Worm (Caenorhabditis elegans): Measurements from ENCODE around the gene F01D5.5.

The F01D5.5 gene

DNA sequence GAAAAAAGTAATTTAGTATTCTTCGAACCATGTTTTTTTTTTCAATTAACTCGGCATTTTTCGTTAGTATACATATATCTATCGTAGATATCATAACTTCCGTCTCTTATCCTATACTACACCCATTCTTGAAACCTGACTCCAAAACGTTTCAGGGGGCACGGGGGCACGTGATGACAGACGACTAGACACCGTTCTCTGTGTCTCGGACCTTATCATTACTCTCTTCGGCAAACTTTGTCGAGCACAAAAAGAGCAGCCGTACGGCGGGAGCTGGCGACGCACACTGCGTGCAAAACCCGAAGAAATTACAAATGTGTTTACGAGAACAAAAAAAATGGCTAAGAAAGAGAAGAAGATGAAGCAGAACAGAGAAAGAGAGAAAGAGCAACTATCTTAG lies 42.1 kb upstream of the F01D5.5 start (continued):
- TF ChIP-seq B0336.3 (GFP tag; IDR thresholded peaks at IDR 0.05) = peak; percentile 20; the same call in 1 of the 2 replicates
- TF ChIP-seq snpc-3.4 (tag; optimal IDR thresholded peaks at IDR 0.05) = no peak
- no peak for TF ChIP-seq snpc-1.1 (tag; optimal IDR thresholded peaks at IDR 0.05; ENCODE audit: insufficient read depth)
- peak; percentile 60 for TF ChIP-seq attf-5 (GFP tag; optimal IDR thresholded peaks at IDR 0.05)
- peak; percentile 54; the same call in 1 of the 2 replicates for TF ChIP-seq dox-1 (GFP tag; IDR thresholded peaks at IDR 0.05)
- TF ChIP-seq pbrm-1 (GFP tag; IDR thresholded peaks at IDR 0.05) = no peak
- TF ChIP-seq ceh-40 (GFP tag; IDR thresholded peaks at IDR 0.05) = no peak
- TF ChIP-seq zim-3 (tag; optimal IDR thresholded peaks at IDR 0.05) = no peak
- TF ChIP-seq Y79H2A.3 (GFP tag; conservative IDR thresholded peaks at IDR 0.05) = no peak
- TF ChIP-seq T26A5.8 (tag; optimal IDR thresholded peaks at IDR 0.05) = no peak
- no peak for TF ChIP-seq T07F8.4 (tag; optimal IDR thresholded peaks at IDR 0.05)
- TF ChIP-seq sptf-2 (GFP tag; optimal IDR thresholded peaks at IDR 0.05) = no peak
- TF ChIP-seq zfh-2 (GFP tag; conservative IDR thresholded peaks at IDR 0.05) = peak; percentile 59; the same call in 1 of the 2 replicates
- TF ChIP-seq B0035.1 (tag; optimal IDR thresholded peaks at IDR 0.05) = no peak
- TF ChIP-seq F49E8.2 (tag; optimal IDR thresholded peaks at IDR 0.05; ENCODE audit: insufficient read depth) = no peak
- no peak for TF ChIP-seq lin-26 (GFP tag; IDR thresholded peaks at IDR 0.05)
- no peak for TF ChIP-seq ztf-28 (GFP tag; IDR thresholded peaks at IDR 0.05)
- TF ChIP-seq ztf-26 (tag; optimal IDR thresholded peaks at IDR 0.05) = no peak
- no peak for TF ChIP-seq hrde-1 (tag; optimal IDR thresholded peaks at IDR 0.05; ENCODE audit: borderline replicate concordance)
- no peak for TF ChIP-seq cebp-2 (GFP tag; IDR thresholded peaks at IDR 0.05)
- TF ChIP-seq ztf-3 (GFP tag; optimal IDR thresholded peaks at IDR 0.05) = no peak
- TF ChIP-seq F23B12.7 (tag; optimal IDR thresholded peaks at IDR 0.05; ENCODE audit: insufficient read depth) = no peak
- TF ChIP-seq pha-4 (tag; optimal IDR thresholded peaks at IDR 0.05) = no peak
- TF ChIP-seq cebp-1 (GFP tag; IDR thresholded peaks at IDR 0.05) = no peak
- TF ChIP-seq cebp-1 (tag; optimal IDR thresholded peaks at IDR 0.05) = peak; percentile 72
- peak; percentile 46; the same call in 1 of the 2 replicates for TF ChIP-seq hmg-1.2 (GFP tag; IDR thresholded peaks at IDR 0.05)
- peak; percentile 92 for TF ChIP-seq nhr-80 (tag; optimal IDR thresholded peaks at IDR 0.05)
- no peak for TF ChIP-seq F10E7.11 (tag; optimal IDR thresholded peaks at IDR 0.05)
- no peak for TF ChIP-seq attf-3 (GFP tag; conservative IDR thresholded peaks at IDR 0.05)
- no peak for TF ChIP-seq F22D6.2 (tag; optimal IDR thresholded peaks at IDR 0.05)
- TF ChIP-seq let-526 (GFP tag; IDR thresholded peaks at IDR 0.05) = no peak
- TF ChIP-seq egl-44 (GFP tag; IDR thresholded peaks at IDR 0.05) = no peak
- no peak for TF ChIP-seq madf-3 (GFP tag; IDR thresholded peaks at IDR 0.05)
- TF ChIP-seq bed-1 (GFP tag; IDR thresholded peaks at IDR 0.05) = no peak
- no peak for TF ChIP-seq nfya-1 (tag; optimal IDR thresholded peaks at IDR 0.05; ENCODE audit: borderline replicate concordance, insufficient read depth)
- no peak for TF ChIP-seq tlf-1 (GFP tag; optimal IDR thresholded peaks at IDR 0.05)
- peak; percentile 58 for TF ChIP-seq lin-40 (tag; optimal IDR thresholded peaks at IDR 0.05)
- no peak for TF ChIP-seq efl-1 (GFP tag; optimal IDR thresholded peaks at IDR 0.05)
- TF ChIP-seq hlh-26 (GFP tag; conservative IDR thresholded peaks at IDR 0.05) = no peak
- TF ChIP-seq egl-18 (GFP tag; IDR thresholded peaks at IDR 0.05) = no peak
- no peak for TF ChIP-seq aptf-3 (GFP tag; IDR thresholded peaks at IDR 0.05)
- TF ChIP-seq ekl-4 (GFP tag; IDR thresholded peaks at IDR 0.05) = no peak
- no peak for TF ChIP-seq aptf-2 (GFP tag; conservative IDR thresholded peaks at IDR 0.05)
- peak in 1 of 3 experiments; percentile 26 for TF ChIP-seq lin-35 (GFP tag; optimal IDR thresholded peaks at IDR 0.05)
- peak; percentile 28 for TF ChIP-seq somi-1 (GFP tag; optimal IDR thresholded peaks at IDR 0.05)
- TF ChIP-seq mel-28 (tag; optimal IDR thresholded peaks at IDR 0.05; ENCODE audit: borderline replicate concordance) = no peak
- TF ChIP-seq dpl-1 (GFP tag; optimal IDR thresholded peaks at IDR 0.05) = no peak
